Worm (Caenorhabditis elegans) whole organism, late embryonic: ENCODE data around the gene F46H5.7.

ENCODE experiments used
- F13H6.1 ChIP-seq: sonication (generic microtip); optimal IDR thresholded peaks from 2 replicates; lab custom pipeline; 2016; ENCODE audit warnings: missing genetic modification characterization, missing compliant biosample characterization
- K02D7.2 ChIP-seq: sonication (generic microtip); optimal IDR thresholded peaks from 2 replicates; lab custom pipeline; 2017; ENCODE audit warnings: mild to moderate bottlenecking, missing genetic modification characterization, missing compliant biosample characterization
- K09A11.1 ChIP-seq: sonication (generic microtip); optimal IDR thresholded peaks from 2 replicates; lab custom pipeline; 2017; ENCODE audit warnings: antibody characterized with exemption, mild to moderate bottlenecking, missing genetic modification characterization, missing compliant biosample characterization; ENCODE audit not compliant: insufficient read depth
- Y22D7AL.16 ChIP-seq: sonication (generic microtip); optimal IDR thresholded peaks from 2 replicates; lab custom pipeline; 2016; ENCODE audit warnings: missing genetic modification characterization, missing compliant biosample characterization
- ama-1 ChIP-seq: fragments of 150-350 bp; optimal IDR thresholded peaks from 2 replicates; lab custom pipeline; 2014
- ceh-18 ChIP-seq: sonication (generic microtip); optimal IDR thresholded peaks from 2 replicates; lab custom pipeline; 2016; ENCODE audit warnings: missing genetic modification characterization, missing compliant biosample characterization
- ceh-19 ChIP-seq: fragments of 200-800 bp; sonication (Bioruptor generic); optimal IDR thresholded peaks from 2 replicates; lab custom pipeline; 2018; ENCODE audit warnings: mild to moderate bottlenecking, missing genetic modification characterization, missing compliant biosample characterization
- ceh-24 ChIP-seq: sonication (generic microtip); optimal IDR thresholded peaks from 2 replicates; lab custom pipeline; 2016; ENCODE audit warnings: mild to moderate bottlenecking, missing genetic modification characterization, missing compliant biosample characterization
- ceh-30 ChIP-seq: fragments of 150-350 bp; optimal IDR thresholded peaks from 2 replicates; lab custom pipeline; 2014; ENCODE audit warnings: missing biosample characterization, missing genetic modification characterization
- ceh-45 ChIP-seq: fragments of 200-800 bp; sonication (Bioruptor generic); IDR thresholded peaks from 2 replicates; pipeline ENCODE4 v1.3.6; 2022; ENCODE audit warnings: missing genetic modification reagents, missing genetic modification characterization, missing compliant biosample characterization
- ceh-48 ChIP-seq: sonication (generic microtip); optimal IDR thresholded peaks from 2 replicates; lab custom pipeline; 2016; ENCODE audit warnings: missing genetic modification characterization, inconsistent platforms, missing compliant biosample characterization
- ceh-9 ChIP-seq: sonication (generic microtip); optimal IDR thresholded peaks from 2 replicates; lab custom pipeline; 2016; ENCODE audit warnings: mild to moderate bottlenecking, missing genetic modification characterization, inconsistent platforms, missing compliant biosample characterization
- dve-1 ChIP-seq: sonication (generic microtip); optimal IDR thresholded peaks from 2 replicates; lab custom pipeline; 2017; ENCODE audit warnings: antibody characterized with exemption, mild to moderate bottlenecking, missing genetic modification characterization, missing compliant biosample characterization
- ets-4 ChIP-seq: sonication (generic microtip); optimal IDR thresholded peaks from 2 replicates; lab custom pipeline; 2016; ENCODE audit warnings: missing genetic modification characterization, missing compliant biosample characterization
- eyg-1 ChIP-seq: sonication (generic microtip); optimal IDR thresholded peaks from 2 replicates; lab custom pipeline; 2016; ENCODE audit warnings: missing genotype, missing genetic modification characterization, missing compliant biosample characterization
- fax-1 ChIP-seq: sonication (generic microtip); optimal IDR thresholded peaks from 2 replicates; lab custom pipeline; 2016; ENCODE audit warnings: missing genotype, missing genetic modification characterization, missing compliant biosample characterization
- fkh-10 ChIP-seq: fragments of 150-350 bp; optimal IDR thresholded peaks from 2 replicates; lab custom pipeline; 2014; ENCODE audit warnings: missing biosample characterization, missing genetic modification reagents, missing genetic modification characterization
- hlh-13 ChIP-seq: fragments of 200-800 bp; sonication (Bioruptor generic); optimal IDR thresholded peaks from 2 replicates; lab custom pipeline; 2018; ENCODE audit warnings: mild to moderate bottlenecking, missing genetic modification characterization, missing compliant biosample characterization
- hlh-15 ChIP-seq: sonication (generic microtip); optimal IDR thresholded peaks from 2 replicates; lab custom pipeline; 2016; ENCODE audit warnings: missing genetic modification characterization, missing compliant biosample characterization
- hlh-30 ChIP-seq: sonication (generic microtip); optimal IDR thresholded peaks from 2 replicates; lab custom pipeline; 2017; ENCODE audit warnings: antibody characterized with exemption, missing genetic modification characterization, missing compliant biosample characterization; ENCODE audit not compliant: insufficient read depth
- hlh-6 ChIP-seq: sonication (generic microtip); optimal IDR thresholded peaks from 2 replicates; lab custom pipeline; 2016; ENCODE audit warnings: missing genotype, missing genetic modification characterization, missing compliant biosample characterization
- mec-3 ChIP-seq: sonication (generic microtip); optimal IDR thresholded peaks from 2 replicates; lab custom pipeline; 2016; ENCODE audit warnings: borderline replicate concordance, missing genetic modification characterization, missing compliant biosample characterization
- nfya-1 ChIP-seq: sonication (generic microtip); optimal IDR thresholded peaks from 2 replicates; lab custom pipeline; 2017; ENCODE audit warnings: missing genetic modification characterization, mild to moderate bottlenecking, missing compliant biosample characterization, antibody characterized with exemption, moderate library complexity
- nhr-11 ChIP-seq: fragments of 150-350 bp; optimal IDR thresholded peaks from 2 replicates; lab custom pipeline; 2014; ENCODE audit warnings: missing biosample characterization, missing genetic modification characterization
- nhr-232 ChIP-seq: sonication (generic microtip); optimal IDR thresholded peaks from 2 replicates; lab custom pipeline; 2016; ENCODE audit warnings: missing genetic modification characterization, missing compliant biosample characterization
- odd-2 ChIP-seq: sonication (generic microtip); optimal IDR thresholded peaks from 2 replicates; lab custom pipeline; 2017; ENCODE audit warnings: antibody characterized with exemption, mild to moderate bottlenecking, missing genetic modification characterization, missing compliant biosample characterization
- pag-3 ChIP-seq: sonication (generic microtip); optimal IDR thresholded peaks from 2 replicates; lab custom pipeline; 2016; ENCODE audit warnings: missing compliant biosample characterization, missing genetic modification characterization, borderline replicate concordance
- pha-2 ChIP-seq: sonication (generic microtip); optimal IDR thresholded peaks from 2 replicates; lab custom pipeline; 2017; ENCODE audit warnings: mild to moderate bottlenecking, missing genetic modification characterization, missing compliant biosample characterization
- rnt-1 ChIP-seq: sonication (generic microtip); optimal IDR thresholded peaks from 2 replicates; lab custom pipeline; 2016; ENCODE audit warnings: missing genetic modification characterization, missing compliant biosample characterization
- sox-4 ChIP-seq: sonication (generic microtip); optimal IDR thresholded peaks from 2 replicates; lab custom pipeline; 2017; ENCODE audit warnings: mild to moderate bottlenecking, missing genetic modification characterization, inconsistent platforms, missing compliant biosample characterization
- syd-9 ChIP-seq: sonication (generic microtip); optimal IDR thresholded peaks from 2 replicates; lab custom pipeline; 2016; ENCODE audit warnings: mild to moderate bottlenecking, missing genetic modification characterization, moderate library complexity, missing compliant biosample characterization
- tbx-2 ChIP-seq: sonication (generic microtip); optimal IDR thresholded peaks from 2 replicates; lab custom pipeline; 2016; ENCODE audit warnings: missing genetic modification characterization, missing compliant biosample characterization
- ttx-3 ChIP-seq: sonication (generic microtip); optimal IDR thresholded peaks from 2 replicates; lab custom pipeline; 2016; ENCODE audit warnings: missing genetic modification reagents, missing genetic modification characterization, missing compliant biosample characterization
- unc-55 ChIP-seq: sonication (generic microtip); optimal IDR thresholded peaks from 2 replicates; lab custom pipeline; 2017; ENCODE audit warnings: missing biosample characterization, missing genetic modification reagents, missing genetic modification characterization
- zip-5 ChIP-seq: sonication (generic microtip); optimal IDR thresholded peaks from 2 replicates; lab custom pipeline; 2016; ENCODE audit warnings: missing genetic modification characterization, missing compliant biosample characterization
- ztf-16 ChIP-seq: sonication (generic microtip); optimal IDR thresholded peaks from 2 replicates; lab custom pipeline; 2017; ENCODE audit warnings: missing genetic modification characterization, missing compliant biosample characterization

The F46H5.7 gene

ce11 chrX:7204175-7204574, 38.6 kb downstream of the F46H5.7 start:
- no peak for TF ChIP-seq ceh-18 (tag; lab: Kevin White, UChicago)
- no peak for TF ChIP-seq ceh-24 (tag; lab: Kevin White, UChicago)
- no peak for TF ChIP-seq ttx-3 (tag; lab: Kevin White, UChicago)
- TF ChIP-seq fkh-10: no peak
- no peak for TF ChIP-seq pag-3 (tag; lab: Kevin White, UChicago)
- TF ChIP-seq ceh-9: no peak
- TF ChIP-seq zip-5 (tag; lab: Kevin White, UChicago): no peak
- no peak for TF ChIP-seq Y22D7AL.16 (tag; lab: Kevin White, UChicago)
- no peak for TF ChIP-seq ceh-45 (GFP tag; lab: Robert Waterston, UW)
- no peak for TF ChIP-seq eyg-1
- TF ChIP-seq ceh-30 (tag; lab: Kevin White, UChicago): no peak
- no peak for TF ChIP-seq unc-55 (GFP tag; lab: Kevin White, UChicago)
- TF ChIP-seq ceh-48 (tag; lab: Kevin White, UChicago): no peak
- TF ChIP-seq ceh-19 (GFP tag; lab: Kevin White, UChicago): no peak
- no peak for TF ChIP-seq fax-1 (tag; lab: Kevin White, UChicago)
- no peak for TF ChIP-seq dve-1 (tag; lab: Kevin White, UChicago)
- TF ChIP-seq odd-2 (tag; lab: Kevin White, UChicago): no peak
- TF ChIP-seq mec-3 (tag; lab: Kevin White, UChicago): no peak

ce11 chrX:7200475-7200874, 42.3 kb downstream of the F46H5.7 start:
- TF ChIP-seq K02D7.2 (tag; lab: Kevin White, UChicago) (no peak), odd-2 (tag; lab: Kevin White, UChicago) (no peak), hlh-13 (no peak), mec-3 (tag; lab: Kevin White, UChicago) (no peak), ztf-16 (no peak), sox-4 (tag; lab: Kevin White, UChicago) (no peak), unc-55 (GFP tag; lab: Kevin White, UChicago) (no peak), nhr-11 (tag; lab: Kevin White, UChicago) (no peak), fkh-10 (no peak), F13H6.1 (tag; lab: Kevin White, UChicago) (no peak), rnt-1 (no peak), nfya-1 (tag; lab: Kevin White, UChicago) (no peak), ets-4 (tag; lab: Kevin White, UChicago) (no peak), hlh-30 (tag; lab: Kevin White, UChicago) (no peak), pha-2 (no peak), ceh-45 (GFP tag; lab: Robert Waterston, UW) (no peak), ceh-19 (GFP tag; lab: Kevin White, UChicago) (no peak), dve-1 (tag; lab: Kevin White, UChicago) (no peak)
- TF ChIP-seq, all 69 proteins: peak for 0

- TF ChIP-seq K02D7.2 (tag; lab: Kevin White, UChicago) (no peak), zip-5 (tag; lab: Kevin White, UChicago) (no peak), ceh-30 (tag; lab: Kevin White, UChicago) (no peak), tbx-2 (tag; lab: Kevin White, UChicago) (no peak), hlh-15 (tag; lab: Kevin White, UChicago) (no peak), hlh-13 (no peak), ceh-24 (tag; lab: Kevin White, UChicago) (no peak), nhr-11 (tag; lab: Kevin White, UChicago) (no peak), ets-4 (tag; lab: Kevin White, UChicago) (no peak), ama-1 (no peak), sox-4 (tag; lab: Kevin White, UChicago) (no peak), nhr-232 (tag; lab: Kevin White, UChicago) (no peak), syd-9 (tag; lab: Kevin White, UChicago) (no peak), F13H6.1 (tag; lab: Kevin White, UChicago) (no peak), hlh-6 (tag; lab: Kevin White, UChicago) (no peak), pag-3 (tag; lab: Kevin White, UChicago) (no peak), K09A11.1 (tag; lab: Kevin White, UChicago) (no peak), nfya-1 (tag; lab: Kevin White, UChicago) (no peak)
- TF ChIP-seq, all 69 proteins: peak for 0
Measured at ce11 chrX:7199831-7200414, 42.9 kb downstream of the F46H5.7 start, which contains the start of gene C55B6.1. Gene C55B6.1, plus strand, starts transcription at chrX:7200364.
